Worm (Caenorhabditis elegans) whole organism, L2 larva: ENCODE results near the gene Y47D7A.6.

ENCODE experiments used
- R02D3.7 ChIP-seq: fragments of 150-350 bp; optimal IDR thresholded peaks from 2 replicates; lab custom pipeline; 2014; ENCODE audit warnings: missing biosample characterization, missing genetic modification characterization
- Y55F3AM.14 ChIP-seq: fragments of 200-800 bp; sonication (Bioruptor generic); optimal IDR thresholded peaks from 2 replicates; lab custom pipeline; 2018; ENCODE audit warnings: mild to moderate bottlenecking, missing genetic modification characterization, missing compliant biosample characterization
- ZK546.5 ChIP-seq: sonication (generic microtip); optimal IDR thresholded peaks from 2 replicates; lab custom pipeline; 2017; ENCODE audit warnings: missing biosample characterization, missing genetic modification characterization
- alr-1 ChIP-seq: fragments of 150-350 bp; optimal IDR thresholded peaks from 2 replicates; lab custom pipeline; 2014; ENCODE audit warnings: missing biosample characterization, missing genetic modification characterization
- ama-1 ChIP-seq: fragments of 150-350 bp; optimal IDR thresholded peaks from 2 replicates; lab custom pipeline; 2018; ENCODE audit warnings: inconsistent platforms
- blmp-1 ChIP-seq: sonication (generic microtip); optimal IDR thresholded peaks from 2 replicates; lab custom pipeline; 2017; ENCODE audit warnings: missing genetic modification characterization, mild to moderate bottlenecking, missing compliant biosample characterization, antibody characterized with exemption, moderate library complexity; ENCODE audit not compliant: insufficient read depth
- crh-2 ChIP-seq: sonication (generic microtip); optimal IDR thresholded peaks from 2 replicates; lab custom pipeline; 2017; ENCODE audit warnings: missing biosample characterization, missing genetic modification characterization
- egl-27 ChIP-seq: sonication (generic microtip); optimal IDR thresholded peaks from 3 replicates; lab custom pipeline; 2017; ENCODE audit warnings: missing biosample characterization, missing genetic modification reagents, missing genetic modification characterization
- elt-1 ChIP-seq: fragments of 150-350 bp; optimal IDR thresholded peaks from 2 replicates; lab custom pipeline; 2014; ENCODE audit warnings: missing biosample characterization, missing genetic modification characterization
- elt-3 ChIP-seq: sonication (generic microtip); optimal IDR thresholded peaks from 2 replicates; lab custom pipeline; 2017; ENCODE audit warnings: missing biosample characterization, missing genetic modification characterization
- fos-1 ChIP-seq: fragments of 150-350 bp; optimal IDR thresholded peaks from 2 replicates; lab custom pipeline; 2014; ENCODE audit warnings: missing biosample characterization, missing genetic modification characterization
- gmeb-1 ChIP-seq: fragments of 150-350 bp; optimal IDR thresholded peaks from 2 replicates; lab custom pipeline; 2014; ENCODE audit warnings: missing biosample characterization, missing genetic modification characterization
- lin-11 ChIP-seq: fragments of 150-350 bp; sonication (generic microtip); optimal IDR thresholded peaks from 2 replicates; lab custom pipeline; 2014; ENCODE audit warnings: missing biosample characterization, missing genetic modification characterization, inconsistent platforms, mixed read lengths
- lin-13 ChIP-seq: fragments of 150-350 bp; optimal IDR thresholded peaks from 2 replicates; lab custom pipeline; 2014; ENCODE audit warnings: missing biosample characterization, missing genetic modification reagents, missing genetic modification characterization
- lin-39 ChIP-seq: fragments of 150-350 bp; optimal IDR thresholded peaks from 2 replicates; lab custom pipeline; 2014; ENCODE audit warnings: missing biosample characterization, missing genetic modification reagents, missing genetic modification characterization
- lsy-2 ChIP-seq, 2 experiments: fragments of 150-350 bp in 1 of 2; sonication (generic microtip) in 1 of 2; optimal IDR thresholded peaks; 2 replicates each; lab custom pipeline; 2014 to 2017; ENCODE audit warnings: missing biosample characterization in 2 of 2, missing genetic modification characterization in 2 of 2
- mdl-1 ChIP-seq, 2 experiments: fragments of 150-350 bp in 1 of 2; sonication (generic microtip) in 1 of 2; optimal IDR thresholded peaks; 2 replicates each; lab custom pipeline; 2017; ENCODE audit warnings: missing biosample characterization in 2 of 2, missing genetic modification characterization in 2 of 2
- nhr-11 ChIP-seq: fragments of 150-350 bp; optimal IDR thresholded peaks from 2 replicates; lab custom pipeline; 2014; ENCODE audit warnings: missing biosample characterization, missing genetic modification characterization
- nhr-129 ChIP-seq: fragments of 150-350 bp; optimal IDR thresholded peaks from 2 replicates; lab custom pipeline; 2014; ENCODE audit warnings: missing biosample characterization, missing genetic modification characterization
- nhr-23 ChIP-seq: fragments of 150-350 bp; optimal IDR thresholded peaks from 2 replicates; lab custom pipeline; 2014; ENCODE audit warnings: missing biosample characterization, missing genetic modification reagents, missing genetic modification characterization
- nhr-237 ChIP-seq: fragments of 150-350 bp; optimal IDR thresholded peaks from 2 replicates; lab custom pipeline; 2014; ENCODE audit warnings: missing biosample characterization, missing genetic modification characterization
- nhr-6 ChIP-seq: fragments of 150-350 bp; optimal IDR thresholded peaks from 2 replicates; lab custom pipeline; 2014; ENCODE audit warnings: missing biosample characterization, missing genetic modification characterization
- nhr-77 ChIP-seq: fragments of 150-350 bp; optimal IDR thresholded peaks from 2 replicates; lab custom pipeline; 2014; ENCODE audit warnings: missing biosample characterization, missing genetic modification characterization
- peb-1 ChIP-seq: fragments of 150-350 bp; optimal IDR thresholded peaks from 2 replicates; lab custom pipeline; 2014; ENCODE audit warnings: missing biosample characterization, missing genetic modification characterization
- sem-4 ChIP-seq: fragments of 150-350 bp; optimal IDR thresholded peaks from 2 replicates; lab custom pipeline; 2014; ENCODE audit warnings: missing biosample characterization, missing genetic modification reagents, missing genetic modification characterization
- skn-1 ChIP-seq: sonication (generic microtip); optimal IDR thresholded peaks from 2 replicates; lab custom pipeline; 2017; ENCODE audit warnings: missing biosample characterization, missing genetic modification characterization
- sma-3 ChIP-seq: sonication (generic microtip); optimal IDR thresholded peaks from 2 replicates; lab custom pipeline; 2016; ENCODE audit warnings: missing genetic modification reagents, missing genetic modification characterization, missing compliant biosample characterization
- sma-9 ChIP-seq, 2 experiments: fragments of 150-350 bp in 1 of 2; sonication (generic microtip) in 1 of 2; optimal IDR thresholded peaks; 2 replicates each; lab custom pipeline; 2014 to 2016; ENCODE audit warnings: missing genetic modification characterization in 2 of 2, mild to moderate bottlenecking in 1 of 2, missing biosample characterization in 1 of 2, missing compliant biosample characterization in 1 of 2, missing genetic modification reagents in 1 of 2, moderate library complexity in 1 of 2
- snpc-4 ChIP-seq: fragments of 150-350 bp; optimal IDR thresholded peaks from 2 replicates; lab custom pipeline; 2014; ENCODE audit warnings: missing biosample characterization, missing genetic modification characterization
- unc-39 ChIP-seq: fragments of 150-350 bp; optimal IDR thresholded peaks from 2 replicates; lab custom pipeline; 2014; ENCODE audit warnings: missing biosample characterization, missing genetic modification characterization
- unc-55 ChIP-seq: fragments of 150-350 bp; sonication (generic microtip); optimal IDR thresholded peaks from 3 replicates; lab custom pipeline; 2014; ENCODE audit warnings: missing biosample characterization, missing genetic modification reagents, missing genetic modification characterization
- unc-62 ChIP-seq: fragments of 150-350 bp; optimal IDR thresholded peaks from 2 replicates; lab custom pipeline; 2014; ENCODE audit warnings: missing biosample characterization, missing genetic modification reagents, missing genetic modification characterization
- zag-1 ChIP-seq: fragments of 150-350 bp; optimal IDR thresholded peaks from 2 replicates; lab custom pipeline; 2014; ENCODE audit warnings: missing biosample characterization, missing genetic modification characterization
- ztf-11 ChIP-seq: sonication (generic microtip); optimal IDR thresholded peaks from 2 replicates; lab custom pipeline; 2017; ENCODE audit warnings: missing biosample characterization, missing genetic modification characterization
- ztf-4 ChIP-seq: fragments of 150-350 bp; optimal IDR thresholded peaks from 2 replicates; lab custom pipeline; 2014; ENCODE audit warnings: missing biosample characterization, missing genetic modification characterization

Y47D7A.6 gene

DNA sequence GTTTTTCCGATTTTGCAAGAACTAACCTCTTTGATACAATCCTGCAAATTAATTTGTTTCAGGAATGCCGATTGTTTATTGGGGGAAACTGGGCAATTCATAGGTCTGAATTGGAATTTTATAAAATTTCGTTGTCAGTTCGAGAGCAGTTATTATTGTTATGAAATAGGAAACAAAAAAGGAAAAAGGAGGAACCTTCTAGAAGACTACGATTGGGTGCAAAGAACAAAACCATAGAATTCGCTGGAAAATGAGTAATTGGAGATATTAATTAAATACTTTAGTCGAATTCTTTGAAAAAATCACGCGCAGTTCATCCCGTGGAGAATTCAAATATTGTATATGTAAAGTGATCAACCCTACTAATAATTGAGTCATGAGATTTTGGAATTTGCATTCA is 30.6 kb downstream of the Y47D7A.6 start, which contains the start of gene F13A2.9:
Gene F13A2.9 (minus strand): TSS at position 101 of the 400 bp plus-strand sequence.
- no peak for TF ChIP-seq gmeb-1 (tag; lab: Kevin White, UChicago)
- TF ChIP-seq egl-27 (tag; lab: Kevin White, UChicago): no peak
- no peak for TF ChIP-seq ztf-11 (tag; lab: Kevin White, UChicago)
- no peak for TF ChIP-seq unc-55 (GFP tag; lab: Kevin White, UChicago)
- TF ChIP-seq skn-1 (tag; lab: Kevin White, UChicago): no peak
- no peak for TF ChIP-seq elt-3
- TF ChIP-seq blmp-1 (tag; lab: Kevin White, UChicago): no peak
- no peak for TF ChIP-seq unc-62 (GFP tag; lab: Kevin White, UChicago)
- TF ChIP-seq sem-4 (tag; lab: Kevin White, UChicago): no peak
- TF ChIP-seq ZK546.5: no peak
- TF ChIP-seq sma-9 (GFP tag; optimal IDR thresholded peaks at IDR 0.05; lab: Kevin White, UChicago): no peak
- TF ChIP-seq sma-9 (tag; optimal IDR thresholded peaks at IDR 0.05; lab: Kevin White, UChicago): no peak
- no peak for TF ChIP-seq crh-2 (tag; lab: Kevin White, UChicago)
- no peak for TF ChIP-seq fos-1 (tag; lab: Kevin White, UChicago)
- TF ChIP-seq nhr-237 (tag; lab: Kevin White, UChicago): no peak
- TF ChIP-seq ztf-4 (tag; lab: Kevin White, UChicago): no peak

DNA sequence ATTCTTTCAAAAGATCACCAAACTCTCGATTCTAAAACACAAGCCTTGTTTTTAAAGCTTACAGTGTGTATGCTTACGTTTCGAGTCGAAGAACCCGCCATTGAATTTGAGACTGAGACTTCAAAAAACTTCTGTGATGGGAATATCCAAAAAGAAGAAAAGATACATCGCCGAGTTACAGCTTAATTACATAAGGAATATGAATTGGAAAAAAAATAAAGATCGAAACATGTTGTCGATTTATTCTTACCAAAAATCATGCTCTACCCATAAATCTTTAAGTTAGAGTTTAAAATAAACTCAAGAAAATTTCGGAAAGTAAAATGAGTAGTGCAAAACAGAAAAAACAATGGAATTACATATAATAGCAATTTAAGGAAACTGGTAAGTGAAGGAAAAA is 31.8 kb downstream of the Y47D7A.6 start, which contains the start of gene F13A2.10:
Gene F13A2.10 (minus strand): TSS at position 101 of the 400 bp plus-strand sequence.
- TF ChIP-seq alr-1 (tag; lab: Kevin White, UChicago) (no peak), ztf-11 (tag; lab: Kevin White, UChicago) (no peak), ama-1 (lab: Kevin White, UChicago) (no peak), crh-2 (tag; lab: Kevin White, UChicago) (no peak), peb-1 (tag; lab: Kevin White, UChicago) (no peak), egl-27 (tag; lab: Kevin White, UChicago) (no peak), nhr-237 (tag; lab: Kevin White, UChicago) (no peak), nhr-77 (tag; lab: Kevin White, UChicago) (no peak), nhr-23 (tag; lab: Kevin White, UChicago) (no peak), ZK546.5 (no peak), lin-39 (tag; lab: Kevin White, UChicago) (no peak), sem-4 (tag; lab: Kevin White, UChicago) (no peak), nhr-11 (tag; lab: Kevin White, UChicago) (no peak), zag-1 (no peak), lin-11 (no peak), elt-3 (no peak), unc-39 (tag; lab: Kevin White, UChicago) (no peak), nhr-129 (no peak), Y55F3AM.14 (no peak)

DNA sequence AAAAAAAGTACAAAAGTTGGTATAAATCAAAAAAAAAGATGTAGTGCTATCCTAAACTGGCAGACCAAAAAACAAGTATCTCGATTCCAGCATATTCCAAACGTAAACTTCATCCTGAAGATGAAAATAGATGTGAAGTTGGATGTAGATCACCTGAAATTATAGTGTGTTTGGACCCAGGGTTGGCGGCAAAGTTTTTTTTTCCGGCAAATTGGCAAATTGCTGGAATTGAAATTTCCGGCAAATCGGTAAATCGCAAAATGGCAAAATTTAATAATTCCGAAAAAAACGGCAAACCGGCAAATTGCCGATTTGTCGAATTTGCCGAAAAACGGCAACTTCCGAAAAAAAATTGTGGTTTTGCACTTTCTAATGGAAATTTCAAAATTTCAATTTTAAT is 33.5 kb downstream of the Y47D7A.6 start, which contains the start of gene F13A2.2:
Gene F13A2.2 (minus strand): TSS at position 101 of the 400 bp plus-strand sequence.
- TF ChIP-seq elt-1 (tag; lab: Kevin White, UChicago) (no peak), egl-27 (tag; lab: Kevin White, UChicago) (no peak)

DNA sequence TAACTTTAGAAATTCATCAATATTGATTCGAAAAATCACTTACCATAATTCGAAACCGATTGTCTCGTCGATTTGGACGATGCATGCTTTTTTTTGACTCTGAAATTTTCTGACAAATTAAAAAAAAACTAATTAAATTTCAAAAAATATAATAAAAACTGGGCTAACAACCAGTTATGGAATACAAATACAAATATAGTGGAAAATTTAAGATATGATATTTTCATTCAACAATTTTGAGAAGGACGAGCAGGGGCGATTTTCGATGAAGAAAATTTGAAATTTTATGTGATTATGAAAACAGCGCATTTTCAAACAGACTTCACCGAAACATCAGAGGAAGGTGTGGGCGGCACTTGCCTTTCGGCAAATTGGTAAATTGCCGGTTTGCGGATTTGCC is 35.7 kb downstream of the Y47D7A.6 start, which contains the start of gene F13A2.1:
Gene F13A2.1 (minus strand): TSS at position 101 of the 400 bp plus-strand sequence.
- TF ChIP-seq peb-1 (tag; lab: Kevin White, UChicago) (no peak), zag-1 (no peak), skn-1 (tag; lab: Kevin White, UChicago) (no peak), lsy-2 (tag; optimal IDR thresholded peaks at IDR 0.05; lab: Kevin White, UChicago) (no peak), unc-62 (GFP tag; lab: Kevin White, UChicago) (no peak), blmp-1 (tag; lab: Kevin White, UChicago) (no peak), R02D3.7 (tag; lab: Kevin White, UChicago) (no peak), nhr-77 (tag; lab: Kevin White, UChicago) (no peak), alr-1 (tag; lab: Kevin White, UChicago) (no peak), nhr-237 (tag; lab: Kevin White, UChicago) (no peak), lin-13 (no peak), nhr-6 (tag; lab: Kevin White, UChicago) (no peak), gmeb-1 (tag; lab: Kevin White, UChicago) (no peak), mdl-1 (tag; optimal IDR thresholded peaks at IDR 0.05; lab: Kevin White, UChicago) (no peak), egl-27 (tag; lab: Kevin White, UChicago) (no peak), sma-3 (GFP tag; lab: Kevin White, UChicago) (no peak), lin-11 (no peak), elt-1 (tag; lab: Kevin White, UChicago) (no peak), snpc-4 (tag; lab: Kevin White, UChicago) (no peak)
